Worm (Caenorhabditis elegans) whole organism, L2 larva: ENCODE data around the gene Y41C4A.12.

Experiments used
- C34F6.9 ChIP-seq: fragments of 150-350 bp; optimal IDR thresholded peaks from 2 replicates; lab custom pipeline; 2014; ENCODE audit warnings: missing biosample characterization, missing genetic modification characterization
- ZK546.5 ChIP-seq: sonication (generic microtip); optimal IDR thresholded peaks from 2 replicates; lab custom pipeline; 2017; ENCODE audit warnings: missing biosample characterization, missing genetic modification characterization
- alr-1 ChIP-seq: fragments of 150-350 bp; optimal IDR thresholded peaks from 2 replicates; lab custom pipeline; 2014; ENCODE audit warnings: missing biosample characterization, missing genetic modification characterization
- aly-2 ChIP-seq: fragments of 150-350 bp; optimal IDR thresholded peaks from 2 replicates; lab custom pipeline; 2014; ENCODE audit warnings: missing biosample characterization, missing genetic modification characterization
- ama-1 ChIP-seq: fragments of 150-350 bp; optimal IDR thresholded peaks from 2 replicates; lab custom pipeline; 2018; ENCODE audit warnings: inconsistent platforms
- blmp-1 ChIP-seq: sonication (generic microtip); optimal IDR thresholded peaks from 2 replicates; lab custom pipeline; 2017; ENCODE audit warnings: missing genetic modification characterization, mild to moderate bottlenecking, missing compliant biosample characterization, antibody characterized with exemption, moderate library complexity; ENCODE audit not compliant: insufficient read depth
- crh-2 ChIP-seq: sonication (generic microtip); optimal IDR thresholded peaks from 2 replicates; lab custom pipeline; 2017; ENCODE audit warnings: missing biosample characterization, missing genetic modification characterization
- egl-27 ChIP-seq: sonication (generic microtip); optimal IDR thresholded peaks from 3 replicates; lab custom pipeline; 2017; ENCODE audit warnings: missing biosample characterization, missing genetic modification reagents, missing genetic modification characterization
- elt-3 ChIP-seq: sonication (generic microtip); optimal IDR thresholded peaks from 2 replicates; lab custom pipeline; 2017; ENCODE audit warnings: missing biosample characterization, missing genetic modification characterization
- gmeb-1 ChIP-seq: fragments of 150-350 bp; optimal IDR thresholded peaks from 2 replicates; lab custom pipeline; 2014; ENCODE audit warnings: missing biosample characterization, missing genetic modification characterization
- lin-11 ChIP-seq: fragments of 150-350 bp; sonication (generic microtip); optimal IDR thresholded peaks from 2 replicates; lab custom pipeline; 2014; ENCODE audit warnings: missing biosample characterization, missing genetic modification characterization, inconsistent platforms, mixed read lengths
- lsy-2 ChIP-seq, 2 experiments: fragments of 150-350 bp in 1 of 2; sonication (generic microtip) in 1 of 2; optimal IDR thresholded peaks; 2 replicates each; lab custom pipeline; 2014 to 2017; ENCODE audit warnings: missing biosample characterization in 2 of 2, missing genetic modification characterization in 2 of 2
- mbf-1 ChIP-seq: sonication (generic microtip); optimal IDR thresholded peaks from 2 replicates; lab custom pipeline; 2017; ENCODE audit warnings: missing biosample characterization, missing genetic modification characterization
- mdl-1 ChIP-seq, 2 experiments: fragments of 150-350 bp in 1 of 2; sonication (generic microtip) in 1 of 2; optimal IDR thresholded peaks; 2 replicates each; lab custom pipeline; 2017; ENCODE audit warnings: missing biosample characterization in 2 of 2, missing genetic modification characterization in 2 of 2
- nhr-10 ChIP-seq: sonication (generic microtip); optimal IDR thresholded peaks from 2 replicates; lab custom pipeline; 2017; ENCODE audit warnings: missing biosample characterization, missing genetic modification characterization
- nhr-11 ChIP-seq: fragments of 150-350 bp; optimal IDR thresholded peaks from 2 replicates; lab custom pipeline; 2014; ENCODE audit warnings: missing biosample characterization, missing genetic modification characterization
- nhr-12 ChIP-seq: fragments of 150-350 bp; optimal IDR thresholded peaks from 2 replicates; lab custom pipeline; 2014; ENCODE audit warnings: missing biosample characterization, missing genetic modification characterization
- nhr-129 ChIP-seq: fragments of 150-350 bp; optimal IDR thresholded peaks from 2 replicates; lab custom pipeline; 2014; ENCODE audit warnings: missing biosample characterization, missing genetic modification characterization
- nhr-23 ChIP-seq: fragments of 150-350 bp; optimal IDR thresholded peaks from 2 replicates; lab custom pipeline; 2014; ENCODE audit warnings: missing biosample characterization, missing genetic modification reagents, missing genetic modification characterization
- nhr-6 ChIP-seq: fragments of 150-350 bp; optimal IDR thresholded peaks from 2 replicates; lab custom pipeline; 2014; ENCODE audit warnings: missing biosample characterization, missing genetic modification characterization
- nhr-77 ChIP-seq: fragments of 150-350 bp; optimal IDR thresholded peaks from 2 replicates; lab custom pipeline; 2014; ENCODE audit warnings: missing biosample characterization, missing genetic modification characterization
- peb-1 ChIP-seq: fragments of 150-350 bp; optimal IDR thresholded peaks from 2 replicates; lab custom pipeline; 2014; ENCODE audit warnings: missing biosample characterization, missing genetic modification characterization
- sem-4 ChIP-seq: fragments of 150-350 bp; optimal IDR thresholded peaks from 2 replicates; lab custom pipeline; 2014; ENCODE audit warnings: missing biosample characterization, missing genetic modification reagents, missing genetic modification characterization
- sma-3 ChIP-seq: sonication (generic microtip); optimal IDR thresholded peaks from 2 replicates; lab custom pipeline; 2016; ENCODE audit warnings: missing genetic modification reagents, missing genetic modification characterization, missing compliant biosample characterization
- sma-9 ChIP-seq, 2 experiments: fragments of 150-350 bp in 1 of 2; sonication (generic microtip) in 1 of 2; optimal IDR thresholded peaks; 2 replicates each; lab custom pipeline; 2014 to 2016; ENCODE audit warnings: missing genetic modification characterization in 2 of 2, mild to moderate bottlenecking in 1 of 2, missing biosample characterization in 1 of 2, missing compliant biosample characterization in 1 of 2, missing genetic modification reagents in 1 of 2, moderate library complexity in 1 of 2
- snpc-4 ChIP-seq: fragments of 150-350 bp; optimal IDR thresholded peaks from 2 replicates; lab custom pipeline; 2014; ENCODE audit warnings: missing biosample characterization, missing genetic modification characterization
- unc-39 ChIP-seq: fragments of 150-350 bp; optimal IDR thresholded peaks from 2 replicates; lab custom pipeline; 2014; ENCODE audit warnings: missing biosample characterization, missing genetic modification characterization
- unc-55 ChIP-seq: fragments of 150-350 bp; sonication (generic microtip); optimal IDR thresholded peaks from 3 replicates; lab custom pipeline; 2014; ENCODE audit warnings: missing biosample characterization, missing genetic modification reagents, missing genetic modification characterization
- ztf-1 ChIP-seq: fragments of 200-800 bp; sonication (Bioruptor generic); conservative IDR thresholded peaks from 2 replicates; pipeline ENCODE4 v1.3.6; 2022; ENCODE audit warnings: missing genetic modification characterization, missing compliant biosample characterization
- ztf-11 ChIP-seq: sonication (generic microtip); optimal IDR thresholded peaks from 2 replicates; lab custom pipeline; 2017; ENCODE audit warnings: missing biosample characterization, missing genetic modification characterization

Gene Y41C4A.12

DNA sequence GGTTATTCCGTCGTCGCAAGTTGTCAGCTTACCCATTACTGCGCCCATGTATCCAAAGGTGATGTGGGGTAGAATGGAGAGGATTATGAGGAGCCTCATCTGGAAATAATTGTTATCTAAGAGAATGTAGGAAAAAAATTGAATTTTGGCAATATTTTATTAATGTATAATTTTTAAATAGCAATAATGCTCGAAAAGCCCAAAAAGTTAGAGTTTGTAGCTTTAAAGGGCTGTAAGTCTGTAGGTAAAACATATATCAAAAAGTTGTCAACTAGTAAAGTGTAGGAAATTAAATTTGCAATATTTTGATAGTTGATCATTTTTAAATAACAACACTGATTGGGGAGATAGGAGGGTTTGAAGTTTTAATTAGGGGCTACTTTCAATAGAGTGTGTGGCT is 17.8 kb downstream of the Y41C4A.12 start, which contains the start of gene Y41C4A.8:
TSS of gene Y41C4A.8 (minus strand) at position 101 of the 400 bp plus-strand sequence.
- TF ChIP-seq nhr-6 (tag; lab: Kevin White, UChicago): no peak
- no peak for TF ChIP-seq sma-9 (GFP tag; optimal IDR thresholded peaks at IDR 0.05; lab: Kevin White, UChicago)
- no peak for TF ChIP-seq sma-9 (tag; optimal IDR thresholded peaks at IDR 0.05; lab: Kevin White, UChicago)

- TF ChIP-seq ztf-1 (no peak), peb-1 (tag; lab: Kevin White, UChicago) (no peak), nhr-129 (no peak), egl-27 (tag; lab: Kevin White, UChicago) (peak; percentile 49), aly-2 (tag; lab: Kevin White, UChicago) (no peak), mbf-1 (no peak), crh-2 (tag; lab: Kevin White, UChicago) (no peak)
These were observed 19.8 kb downstream of the Y41C4A.12 start, which contains the start of gene col-96 for ce11 chrIII:11706665-11707064. TSS of gene col-96 (minus strand) at chrIII:11706765.

- TF ChIP-seq ZK546.5 (tag; lab: Kevin White, UChicago) (no peak), sma-3 (GFP tag; lab: Kevin White, UChicago) (no peak), sem-4 (tag; lab: Kevin White, UChicago) (no peak), alr-1 (tag; lab: Kevin White, UChicago) (no peak), aly-2 (tag; lab: Kevin White, UChicago) (no peak), unc-55 (GFP tag; lab: Kevin White, UChicago) (no peak), nhr-10 (tag; lab: Kevin White, UChicago) (no peak), lsy-2 (tag; optimal IDR thresholded peaks at IDR 0.05; lab: Kevin White, UChicago) (no peak), elt-3 (tag; lab: Kevin White, UChicago) (no peak), blmp-1 (tag; lab: Kevin White, UChicago) (no peak)
- TF ChIP-seq, all 48 proteins: peak for 0
These were observed 20.6 kb downstream of the Y41C4A.12 start for ce11 chrIII:11705930-11706329.

ce11 chrIII:11704377-11704978 is 22.0 kb downstream of the Y41C4A.12 start:
- no peak for TF ChIP-seq lin-11 (tag; lab: Kevin White, UChicago)
- TF ChIP-seq nhr-129: no peak
- TF ChIP-seq ZK546.5 (tag; lab: Kevin White, UChicago): no peak
- no peak for TF ChIP-seq elt-3 (tag; lab: Kevin White, UChicago)

DNA sequence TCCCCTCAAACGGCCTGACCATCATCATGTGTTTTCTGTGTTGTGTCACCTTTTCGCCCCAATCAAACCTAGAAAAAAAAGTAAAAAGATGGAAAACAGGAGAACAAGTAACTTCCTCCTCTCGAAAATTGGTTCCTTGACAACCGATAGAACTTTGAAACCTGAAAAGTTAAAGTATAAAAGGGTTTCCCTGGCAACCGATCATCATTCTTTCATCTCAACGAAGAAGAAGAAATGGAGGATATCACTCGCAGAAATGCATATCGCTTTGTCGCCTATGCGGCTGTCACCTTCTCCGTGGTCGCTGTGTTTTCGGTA is 22.8 kb downstream of the Y41C4A.12 start, which contains the start of gene col-95:
TSS of gene col-95 (plus strand) at position 219 of the 318 bp plus-strand sequence.
- TF ChIP-seq snpc-4 (tag; lab: Kevin White, UChicago) (no peak), sma-9 (GFP tag; optimal IDR thresholded peaks at IDR 0.05; lab: Kevin White, UChicago) (no peak), sma-9 (tag; optimal IDR thresholded peaks at IDR 0.05; lab: Kevin White, UChicago) (no peak), unc-55 (GFP tag; lab: Kevin White, UChicago) (no peak)

- TF ChIP-seq crh-2 (tag; lab: Kevin White, UChicago) (no peak), nhr-6 (tag; lab: Kevin White, UChicago) (no peak), unc-39 (tag; lab: Kevin White, UChicago) (no peak), C34F6.9 (no peak), sma-9 (GFP tag; optimal IDR thresholded peaks at IDR 0.05; lab: Kevin White, UChicago) (no peak), sma-9 (tag; optimal IDR thresholded peaks at IDR 0.05; lab: Kevin White, UChicago) (no peak), mdl-1 (tag; optimal IDR thresholded peaks at IDR 0.05; lab: Kevin White, UChicago) (no peak), egl-27 (tag; lab: Kevin White, UChicago) (no peak), ama-1 (no peak), unc-55 (GFP tag; lab: Kevin White, UChicago) (no peak), sem-4 (tag; lab: Kevin White, UChicago) (no peak), nhr-77 (tag; lab: Kevin White, UChicago) (no peak), nhr-23 (no peak), ztf-11 (tag; lab: Kevin White, UChicago) (no peak), nhr-12 (tag; lab: Kevin White, UChicago) (no peak), nhr-11 (tag; lab: Kevin White, UChicago) (no peak), gmeb-1 (tag; lab: Kevin White, UChicago) (no peak), nhr-10 (tag; lab: Kevin White, UChicago) (no peak)
These were observed 23.3 kb downstream of the Y41C4A.12 start for ce11 chrIII:11703006-11703775.
